Fruit fly (Drosophila melanogaster): Measurements from ENCODE around the gene CG34155.

- TF ChIP-seq Sin3A (optimal IDR thresholded peaks at IDR 0.05) (no peak), h (optimal IDR thresholded peaks at IDR 0.05) (no peak), psq (optimal IDR thresholded peaks at IDR 0.05) (no peak)
Measured at dm6 chr3R:30564479-30564878, 4.5 kb upstream of the CG34155 start.

Measured in Kc167 (cell line).